Fruit fly (Drosophila melanogaster) whole organism, prepupa: ENCODE results near the gene Sec15.

Experiments
- CG10669 ChIP-seq: fragments of 200-800 bp; sonication (Bioruptor generic); optimal IDR thresholded peaks from 3 replicates; lab custom pipeline; 2018; ENCODE audit warnings: missing biosample characterization, mild to moderate bottlenecking, missing genetic modification characterization, moderate library complexity
- CG11294 ChIP-seq: fragments of 200-800 bp; sonication (Bioruptor generic); IDR thresholded peaks from 2 replicates; pipeline ENCODE4 v1.3.6; 2022; ENCODE audit warnings: missing biosample characterization, missing genetic modification characterization
- CG11902 ChIP-seq: fragments of 200-800 bp; sonication (Bioruptor generic); optimal IDR thresholded peaks from 3 replicates; lab custom pipeline; 2016; ENCODE audit warnings: missing biosample characterization, missing genetic modification characterization
- CG15336 ChIP-seq: fragments of 200-800 bp; sonication (Bioruptor generic); IDR thresholded peaks from 2 replicates; pipeline ENCODE4 v1.3.6; 2022; ENCODE audit warnings: missing biosample characterization, missing genetic modification characterization
- CG1621 ChIP-seq: fragments of 200-800 bp; sonication (Bioruptor generic); optimal IDR thresholded peaks from 3 replicates; lab custom pipeline; 2018; ENCODE audit warnings: missing biosample characterization, mild to moderate bottlenecking, missing genetic modification characterization
- CG16779 ChIP-seq: fragments of 200-800 bp; sonication (Bioruptor generic); optimal IDR thresholded peaks from 3 replicates; lab custom pipeline; 2017; ENCODE audit warnings: missing biosample characterization, mild to moderate bottlenecking, missing genetic modification characterization
- CG3032 ChIP-seq: fragments of 200-800 bp; optimal IDR thresholded peaks from 2 replicates; lab custom pipeline; 2019; ENCODE audit warnings: missing biosample characterization, mild to moderate bottlenecking, missing genetic modification characterization, moderate library complexity
- CG31627 ChIP-seq: fragments of 200-800 bp; sonication (Bioruptor generic); optimal IDR thresholded peaks from 3 replicates; lab custom pipeline; 2016; ENCODE audit warnings: missing biosample characterization, missing genetic modification characterization
- CG32006 ChIP-seq: fragments of 200-800 bp; sonication (Bioruptor generic); optimal IDR thresholded peaks from 3 replicates; lab custom pipeline; 2017; ENCODE audit warnings: missing biosample characterization, mild to moderate bottlenecking, missing genetic modification characterization
- CG34406 ChIP-seq: fragments of 200-800 bp; sonication (Bioruptor generic); optimal IDR thresholded peaks from 3 replicates; lab custom pipeline; 2016; ENCODE audit warnings: missing biosample characterization, missing genetic modification characterization
- CG4318 ChIP-seq: fragments of 200-800 bp; sonication (Bioruptor generic); optimal IDR thresholded peaks from 3 replicates; lab custom pipeline; 2017; ENCODE audit warnings: missing biosample characterization, mild to moderate bottlenecking, missing genetic modification characterization
- CG6163 ChIP-seq: fragments of 200-800 bp; sonication (Bioruptor generic); IDR thresholded peaks from 3 replicates; pipeline ENCODE4 v1.3.6; 2022; ENCODE audit warnings: missing biosample characterization, missing genetic modification characterization
- CG6276 ChIP-seq: fragments of 200-800 bp; sonication (Bioruptor generic); optimal IDR thresholded peaks from 2 replicates; lab custom pipeline; 2017; ENCODE audit warnings: missing biosample characterization, mild to moderate bottlenecking, missing genetic modification characterization
- CG6792 ChIP-seq: fragments of 200-800 bp; sonication (Bioruptor generic); optimal IDR thresholded peaks from 3 replicates; lab custom pipeline; 2016; ENCODE audit warnings: missing biosample characterization, missing genetic modification characterization
- CG6808 ChIP-seq: fragments of 200-800 bp; sonication (Bioruptor generic); optimal IDR thresholded peaks from 3 replicates; lab custom pipeline; 2017; ENCODE audit warnings: missing biosample characterization, missing genetic modification characterization, mild to moderate bottlenecking, moderate library complexity, missing genetic modification reagents
- CG6854 ChIP-seq: fragments of 200-800 bp; sonication (Bioruptor generic); optimal IDR thresholded peaks from 2 replicates; lab custom pipeline; 2017; ENCODE audit warnings: missing biosample characterization, mild to moderate bottlenecking, missing genetic modification characterization
- CG7368 ChIP-seq: fragments of 200-800 bp; sonication (Bioruptor generic); optimal IDR thresholded peaks from 3 replicates; lab custom pipeline; 2016; ENCODE audit warnings: missing biosample characterization, missing genetic modification characterization
- CG8319 ChIP-seq: fragments of 200-800 bp; sonication (Bioruptor generic); optimal IDR thresholded peaks from 3 replicates; lab custom pipeline; 2016; ENCODE audit warnings: missing biosample characterization, missing genetic modification characterization
- CG8632 ChIP-seq: fragments of 200-800 bp; sonication (Bioruptor generic); optimal IDR thresholded peaks from 3 replicates; lab custom pipeline; 2016; ENCODE audit warnings: missing biosample characterization, missing genetic modification characterization
- CG9139 ChIP-seq: fragments of 200-800 bp; sonication (Bioruptor generic); optimal IDR thresholded peaks from 3 replicates; lab custom pipeline; 2017; ENCODE audit warnings: missing biosample characterization, mild to moderate bottlenecking, missing genetic modification characterization
- Eip75B ChIP-seq: fragments of 200-800 bp; sonication (Bioruptor generic); optimal IDR thresholded peaks from 3 replicates; lab custom pipeline; 2016; ENCODE audit warnings: missing biosample characterization, missing genetic modification characterization
- Eip78C ChIP-seq: fragments of 200-800 bp; sonication (Bioruptor generic); peaks from one replicate; lab custom pipeline; 2016; ENCODE audit warnings: missing biosample characterization, missing genetic modification characterization
- Ets21C ChIP-seq: fragments of 200-800 bp; sonication (Bioruptor generic); optimal IDR thresholded peaks from 3 replicates; lab custom pipeline; 2016; ENCODE audit warnings: missing biosample characterization, missing genetic modification characterization
- Gug ChIP-seq: fragments of 200-800 bp; sonication (Bioruptor generic); IDR thresholded peaks from 2 replicates; pipeline ENCODE4 v1.3.6; 2022; ENCODE audit warnings: missing biosample characterization, missing genetic modification characterization
- Hr38 ChIP-seq: sonication (Bioruptor generic); optimal IDR thresholded peaks from 2 replicates; lab custom pipeline; 2016; ENCODE audit warnings: missing biosample characterization, missing genetic modification characterization
- Hr39 ChIP-seq: fragments of 200-800 bp; sonication (Bioruptor generic); optimal IDR thresholded peaks from 2 replicates; lab custom pipeline; 2016; ENCODE audit warnings: missing biosample characterization, missing genetic modification characterization
- Hr4 ChIP-seq: fragments of 200-800 bp; sonication (Bioruptor generic); optimal IDR thresholded peaks from 3 replicates; lab custom pipeline; 2016; ENCODE audit warnings: missing biosample characterization, missing genetic modification characterization
- Lpt ChIP-seq: fragments of 200-800 bp; sonication (Bioruptor generic); optimal IDR thresholded peaks from 3 replicates; lab custom pipeline; 2016; ENCODE audit warnings: missing biosample characterization, missing genetic modification characterization
- Met ChIP-seq: fragments of 200-800 bp; sonication (Bioruptor generic); optimal IDR thresholded peaks from 3 replicates; lab custom pipeline; 2016; ENCODE audit warnings: missing biosample characterization, missing genetic modification characterization
- Sox102F ChIP-seq: fragments of 200-800 bp; sonication (Bioruptor generic); optimal IDR thresholded peaks from 2 replicates; lab custom pipeline; 2016; ENCODE audit warnings: missing biosample characterization, mild to moderate bottlenecking, missing genetic modification characterization
- Sox14 ChIP-seq: fragments of 200-800 bp; sonication (Bioruptor generic); optimal IDR thresholded peaks from 3 replicates; lab custom pipeline; 2016; ENCODE audit warnings: missing biosample characterization, missing genetic modification characterization
- Sox15 ChIP-seq: fragments of 200-800 bp; sonication (Bioruptor generic); optimal IDR thresholded peaks from 3 replicates; lab custom pipeline; 2016; ENCODE audit warnings: missing biosample characterization, missing genetic modification characterization
- achi ChIP-seq: fragments of 200-800 bp; sonication (Bioruptor generic); optimal IDR thresholded peaks from 3 replicates; lab custom pipeline; 2016; ENCODE audit warnings: missing biosample characterization, missing genetic modification characterization
- cyc ChIP-seq: fragments of 200-800 bp; sonication (Bioruptor generic); optimal IDR thresholded peaks from 3 replicates; lab custom pipeline; 2016; ENCODE audit warnings: missing biosample characterization, missing genetic modification characterization
- dac ChIP-seq: fragments of 200-800 bp; sonication (Bioruptor generic); optimal IDR thresholded peaks from 2 replicates; lab custom pipeline; 2017; ENCODE audit warnings: missing biosample characterization, mild to moderate bottlenecking, missing genetic modification characterization
- dsx ChIP-seq: fragments of 200-800 bp; optimal IDR thresholded peaks from 3 replicates; lab custom pipeline; 2019; ENCODE audit warnings: missing biosample characterization, mild to moderate bottlenecking, missing genetic modification characterization, moderate library complexity; ENCODE audit not compliant: poor library complexity, severe bottlenecking
- eg ChIP-seq: fragments of 200-800 bp; sonication (Bioruptor generic); IDR thresholded peaks from 3 replicates; pipeline ENCODE4 v1.3.6; 2022; ENCODE audit warnings: missing biosample characterization, missing genetic modification characterization
- esn ChIP-seq: fragments of 200-800 bp; sonication (Bioruptor generic); optimal IDR thresholded peaks from 2 replicates; lab custom pipeline; 2016; ENCODE audit warnings: missing biosample characterization, mild to moderate bottlenecking, missing genetic modification characterization, moderate library complexity
- fd59A ChIP-seq: fragments of 200-800 bp; sonication (Bioruptor generic); optimal IDR thresholded peaks from 2 replicates; lab custom pipeline; 2017; ENCODE audit warnings: missing biosample characterization, mild to moderate bottlenecking, missing genetic modification characterization, missing genetic modification reagents
- fd85E ChIP-seq: fragments of 200-800 bp; sonication (Bioruptor generic); optimal IDR thresholded peaks from 3 replicates; lab custom pipeline; 2016; ENCODE audit warnings: missing biosample characterization, missing genetic modification characterization
- fkh ChIP-seq: fragments of 200-800 bp; sonication (Bioruptor generic); optimal IDR thresholded peaks from 3 replicates; lab custom pipeline; 2017; ENCODE audit warnings: missing biosample characterization, mild to moderate bottlenecking, missing genetic modification characterization, moderate library complexity
- lz ChIP-seq: fragments of 200-800 bp; sonication (Bioruptor generic); optimal IDR thresholded peaks from 3 replicates; lab custom pipeline; 2016; ENCODE audit warnings: missing biosample characterization, missing genetic modification characterization
- net ChIP-seq: fragments of 200-800 bp; sonication (Bioruptor generic); optimal IDR thresholded peaks from 3 replicates; lab custom pipeline; 2016; ENCODE audit warnings: missing biosample characterization, missing genetic modification characterization
- svp ChIP-seq: fragments of 200-800 bp; sonication (Bioruptor generic); peaks from one replicate; lab custom pipeline; 2016; ENCODE audit warnings: missing biosample characterization, missing genetic modification characterization
- vri ChIP-seq: fragments of 200-800 bp; sonication (Bioruptor generic); optimal IDR thresholded peaks from 3 replicates; lab custom pipeline; 2016; ENCODE audit warnings: missing biosample characterization, mild to moderate bottlenecking, missing genetic modification characterization

The Sec15 gene

dm6 chr3R:21155931-21156488, 48.2 kb upstream of the Sec15 start:
- TF ChIP-seq CG8319 (GFP tag; lab: Kevin White, UChicago): no peak
- TF ChIP-seq CG9139: no peak
- TF ChIP-seq fkh (GFP tag; lab: Kevin White, UChicago): no peak
- TF ChIP-seq eg (GFP tag; lab: Robert Waterston, UW): no peak
- TF ChIP-seq fd85E: no peak
- peak; percentile 3 for TF ChIP-seq lz
- no peak for TF ChIP-seq dsx (GFP tag; lab: Kevin White, UChicago)
- TF ChIP-seq CG7368 (GFP tag; lab: Kevin White, UChicago): no peak
- no peak for TF ChIP-seq dac (GFP tag; lab: Kevin White, UChicago)
- TF ChIP-seq Ets21C (GFP tag; lab: Kevin White, UChicago): no peak
- TF ChIP-seq Gug: no peak
- TF ChIP-seq CG3032 (tag; lab: Kevin White, UChicago): no peak
- no peak for TF ChIP-seq CG6808
- TF ChIP-seq esn: no peak
- TF ChIP-seq fd59A: no peak
- TF ChIP-seq net (GFP tag; lab: Kevin White, UChicago): no peak
- no peak for TF ChIP-seq CG4318
- TF ChIP-seq CG10669 (GFP tag; lab: Kevin White, UChicago): no peak
- no peak for TF ChIP-seq Hr38 (GFP tag; lab: Kevin White, UChicago)
- peak; percentile 6 for TF ChIP-seq CG8632 (GFP tag; lab: Kevin White, UChicago)
- no peak for TF ChIP-seq Sox15
- no peak for TF ChIP-seq CG34406 (GFP tag; lab: Kevin White, UChicago)
- no peak for TF ChIP-seq Eip78C
- no peak for TF ChIP-seq CG15336 (GFP tag; lab: Robert Waterston, UW)
- TF ChIP-seq svp (GFP tag; lab: Kevin White, UChicago): peak; percentile 74
- TF ChIP-seq Met (GFP tag; lab: Kevin White, UChicago): no peak
- no peak for TF ChIP-seq Hr4 (GFP tag; lab: Kevin White, UChicago)
- no peak for TF ChIP-seq achi (GFP tag; lab: Kevin White, UChicago)
- no peak for TF ChIP-seq cyc (GFP tag; lab: Kevin White, UChicago)
- TF ChIP-seq CG31627: peak; percentile 26
- no peak for TF ChIP-seq Lpt
- TF ChIP-seq CG11294 (GFP tag; lab: Robert Waterston, UW): no peak
- no peak for TF ChIP-seq Sox14
- no peak for TF ChIP-seq CG6792 (GFP tag; lab: Kevin White, UChicago)

dm6 chr3R:21154130-21154529, 46.4 kb upstream of the Sec15 start:
- TF ChIP-seq CG11294 (GFP tag; lab: Robert Waterston, UW): no peak
- 0 out of 3 replicates have a peak, but pooled peaks have one; percentile 32 for TF ChIP-seq eg (GFP tag; lab: Robert Waterston, UW)
- TF ChIP-seq Eip78C: peak; percentile 72

- TF ChIP-seq fd85E (peak; percentile 79), CG10669 (GFP tag; lab: Kevin White, UChicago) (peak; percentile 76), CG3032 (tag; lab: Kevin White, UChicago) (peak; percentile 69), CG9139 (peak; percentile 91), CG6276 (GFP tag; lab: Kevin White, UChicago) (peak; percentile 98), CG31627 (no peak), Sox102F (GFP tag; lab: Kevin White, UChicago) (peak; percentile 87), dac (GFP tag; lab: Kevin White, UChicago) (peak; percentile 69), achi (GFP tag; lab: Kevin White, UChicago) (peak; percentile 71), Hr38 (GFP tag; lab: Kevin White, UChicago) (no peak), CG8319 (GFP tag; lab: Kevin White, UChicago) (peak; percentile 40), svp (GFP tag; lab: Kevin White, UChicago) (peak; percentile 37), CG8632 (GFP tag; lab: Kevin White, UChicago) (peak; percentile 75), CG11902 (GFP tag; lab: Kevin White, UChicago) (no peak), eg (GFP tag; lab: Robert Waterston, UW) (peak; percentile 95), Hr39 (no peak), CG6163 (GFP tag; lab: Robert Waterston, UW) (peak; percentile 97), CG4318 (no peak), Ets21C (GFP tag; lab: Kevin White, UChicago) (no peak), CG6792 (GFP tag; lab: Kevin White, UChicago) (peak; percentile 51), CG11294 (GFP tag; lab: Robert Waterston, UW) (peak; percentile 56; the same call in 1 of the 2 replicates), CG32006 (peak; percentile 62), Met (GFP tag; lab: Kevin White, UChicago) (peak; percentile 50), Eip78C (peak; percentile 91), CG16779 (tag; lab: Kevin White, UChicago) (peak; percentile 96), Eip75B (GFP tag; lab: Kevin White, UChicago) (peak; percentile 40), Hr4 (GFP tag; lab: Kevin White, UChicago) (peak; percentile 61), vri (GFP tag; lab: Kevin White, UChicago) (peak; percentile 92), esn (peak; percentile 59), fkh (GFP tag; lab: Kevin White, UChicago) (no peak), CG6854 (GFP tag; lab: Kevin White, UChicago) (peak; percentile 97), CG1621 (peak; percentile 79)
Observed at dm6 chr3R:21152856-21153278, 45.1 kb upstream of the Sec15 start.
